Fruit fly (Drosophila melanogaster) Kc167 (cell line): ENCODE measurements around the gene CG13023.

Experiments
- Myc ChIP-seq: fragments of >200 bp; optimal IDR thresholded peaks from 2 replicates; lab custom pipeline; 2017; ENCODE audit warnings: missing external identifiers
- Sin3A ChIP-seq: fragments of >200 bp; optimal IDR thresholded peaks from 2 replicates; lab custom pipeline; 2018; ENCODE audit warnings: missing external identifiers
- h ChIP-seq: fragments of >200 bp; optimal IDR thresholded peaks from 3 replicates; lab custom pipeline; 2018; ENCODE audit warnings: missing external identifiers
- insv ChIP-seq: fragments of >200 bp; optimal IDR thresholded peaks from 3 replicates; lab custom pipeline; 2018; ENCODE audit warnings: missing external identifiers
- psq ChIP-seq: fragments of >200 bp; optimal IDR thresholded peaks from 2 replicates; lab custom pipeline; 2017; ENCODE audit warnings: missing external identifiers
- ttk ChIP-seq: sonication (Bioruptor generic); optimal IDR thresholded peaks from 2 replicates; lab custom pipeline; 2017; ENCODE audit warnings: missing external identifiers

Gene CG13023

DNA sequence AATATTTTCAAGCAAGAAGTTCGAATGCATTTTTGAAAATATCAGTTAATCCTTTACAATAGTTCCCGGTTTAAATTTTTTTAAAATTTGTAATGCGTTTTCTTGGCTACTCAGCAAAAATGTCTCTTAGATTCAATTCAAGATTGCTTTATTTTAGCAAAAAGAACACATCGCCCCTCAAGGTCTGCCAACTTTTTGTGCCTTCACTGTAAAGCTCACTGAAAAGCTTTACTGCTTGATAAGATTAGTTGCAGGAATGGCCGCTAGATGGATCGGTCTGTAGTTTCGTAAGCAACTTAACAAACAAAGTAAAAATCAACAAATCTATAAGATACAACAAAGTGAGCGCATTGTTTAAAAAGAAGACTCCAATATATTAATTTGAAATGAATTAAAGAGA, 43.2 kb downstream of the CG13023 start:
- no peak for TF ChIP-seq psq (lab: Kevin White, UChicago)
- TF ChIP-seq h (lab: Kevin White, UChicago) = no peak
- TF ChIP-seq insv (lab: Kevin White, UChicago) = no peak
- no peak for TF ChIP-seq Myc (lab: Kevin White, UChicago)
- no peak for TF ChIP-seq ttk (lab: Kevin White, UChicago)
- TF ChIP-seq Sin3A = no peak

DNA sequence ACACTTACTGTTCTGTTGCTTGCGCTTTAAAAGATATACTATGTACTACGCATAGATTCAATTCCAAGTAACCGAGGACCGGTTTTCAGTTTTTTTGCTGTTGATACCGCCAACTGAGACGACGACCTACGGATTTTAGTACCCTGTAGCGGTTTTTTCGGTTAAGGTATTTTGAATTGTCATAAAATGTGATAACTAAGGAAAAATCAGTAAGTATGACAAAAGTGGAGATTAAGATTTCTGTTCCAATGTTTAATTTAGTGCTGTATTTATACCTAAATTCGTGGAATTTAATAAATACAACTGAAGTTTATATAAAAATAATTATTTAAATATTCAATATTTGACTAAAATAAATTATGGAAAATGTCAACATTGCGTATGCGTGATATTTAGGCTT, 46.1 kb downstream of the CG13023 start:
- TF ChIP-seq ttk (lab: Kevin White, UChicago) = no peak
- no peak for TF ChIP-seq Sin3A
- TF ChIP-seq psq (lab: Kevin White, UChicago) = no peak
- no peak for TF ChIP-seq h (lab: Kevin White, UChicago)
- TF ChIP-seq insv (lab: Kevin White, UChicago) = no peak
- TF ChIP-seq Myc (lab: Kevin White, UChicago) = no peak

DNA sequence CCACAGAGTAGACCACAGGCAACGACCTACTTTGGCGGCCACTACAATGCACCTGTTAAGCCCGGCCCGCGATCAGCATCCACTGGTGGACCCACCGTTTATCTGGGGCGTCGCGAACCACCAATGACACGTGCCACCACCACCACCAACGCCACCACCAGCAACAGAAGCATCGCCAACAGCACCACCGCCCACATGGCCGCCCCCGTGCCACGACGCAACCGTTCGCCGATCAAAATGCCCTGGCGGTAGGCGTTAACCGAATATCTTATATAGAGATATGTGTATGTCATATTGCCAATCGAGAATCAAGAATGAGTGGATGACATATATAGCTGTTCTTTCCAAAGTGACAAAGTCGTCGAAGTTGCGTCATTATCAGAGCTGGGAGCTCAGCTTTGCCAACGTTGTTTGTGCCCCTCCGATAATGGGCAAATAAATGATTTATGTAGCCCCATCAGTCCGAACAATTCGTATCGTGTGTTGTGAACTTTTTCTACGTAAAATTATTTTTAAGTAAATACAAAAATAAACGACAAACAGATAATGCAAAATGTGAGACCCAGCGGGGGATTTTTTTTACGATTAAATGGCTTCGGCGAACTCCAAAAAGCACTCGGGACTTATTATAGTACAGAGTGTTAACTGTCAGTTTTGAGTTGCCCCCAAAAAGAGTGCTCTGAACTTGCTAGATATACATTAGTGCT, 48.3 kb downstream of the CG13023 start:
- no peak for TF ChIP-seq Sin3A
- no peak for TF ChIP-seq Myc (lab: Kevin White, UChicago)
- TF ChIP-seq h (lab: Kevin White, UChicago) = no peak
- TF ChIP-seq insv (lab: Kevin White, UChicago) = no peak
- TF ChIP-seq ttk (lab: Kevin White, UChicago) = no peak
- TF ChIP-seq psq (lab: Kevin White, UChicago) = no peak

DNA sequence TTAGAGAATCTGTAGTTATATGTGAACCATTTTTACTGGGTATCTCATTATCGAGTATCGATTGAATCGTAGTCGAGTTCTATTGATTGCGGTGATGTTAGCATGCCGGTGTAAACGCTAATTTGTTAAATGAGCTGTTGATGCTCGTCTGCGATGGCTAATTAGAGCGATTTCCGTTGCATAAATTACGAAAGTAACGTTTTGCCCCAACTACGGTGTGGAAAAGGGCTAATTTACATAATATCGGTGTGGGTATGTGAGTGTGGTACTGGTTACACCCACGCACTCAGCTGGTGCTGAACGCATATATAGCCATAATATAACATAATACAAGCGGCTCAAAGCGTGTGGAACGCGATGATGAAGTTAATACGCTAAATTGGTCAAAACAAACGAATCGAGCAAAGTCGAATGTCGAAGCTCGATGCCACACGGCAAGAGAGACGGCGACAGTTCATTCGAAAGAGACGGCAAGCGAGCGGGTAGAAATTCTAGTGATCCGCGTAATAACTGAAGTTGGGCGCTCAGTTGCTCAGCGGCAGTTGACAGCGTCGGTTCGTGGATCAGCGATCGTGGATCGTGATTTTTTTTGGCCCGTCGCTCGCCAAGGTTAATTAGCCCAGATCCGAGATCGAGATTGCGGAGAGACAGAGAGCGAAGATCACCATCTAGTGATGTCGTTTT, 50.3 kb downstream of the CG13023 start, which contains the start of gene CG32170:
Gene CG32170, plus strand, starts transcription at position 525 of the 684 bp plus-strand sequence.
- no peak for TF ChIP-seq Sin3A
- no peak for TF ChIP-seq ttk (lab: Kevin White, UChicago)
- no peak for TF ChIP-seq h (lab: Kevin White, UChicago)
- TF ChIP-seq psq (lab: Kevin White, UChicago) = no peak
- TF ChIP-seq insv (lab: Kevin White, UChicago) = no peak
- no peak for TF ChIP-seq Myc (lab: Kevin White, UChicago)

DNA sequence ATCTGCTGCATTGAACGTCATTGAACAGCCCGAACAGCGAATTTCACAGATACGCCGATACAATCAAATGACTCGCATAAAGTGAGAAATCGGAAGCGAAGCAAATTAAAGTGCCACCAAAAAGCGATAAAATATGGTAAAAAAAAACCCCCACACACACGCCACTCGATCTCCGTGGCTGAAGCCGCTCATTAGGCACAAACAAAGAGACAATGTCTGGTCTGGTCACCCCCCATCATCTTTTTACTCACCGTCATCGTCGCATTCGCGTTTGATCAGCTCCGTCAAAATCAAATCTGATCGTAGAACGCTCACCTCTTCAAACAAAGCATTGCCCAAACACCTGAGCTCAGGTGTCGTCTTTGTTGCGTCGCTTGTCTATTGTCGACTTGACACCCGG, 51.3 kb downstream of the CG13023 start:
- TF ChIP-seq Myc (lab: Kevin White, UChicago) (no peak), insv (lab: Kevin White, UChicago) (no peak), Sin3A (no peak), psq (lab: Kevin White, UChicago) (no peak), h (lab: Kevin White, UChicago) (no peak), ttk (lab: Kevin White, UChicago) (no peak)

- no peak for TF ChIP-seq h (lab: Kevin White, UChicago)
- TF ChIP-seq psq (lab: Kevin White, UChicago) = no peak
- TF ChIP-seq insv (lab: Kevin White, UChicago) = no peak
- no peak for TF ChIP-seq Myc (lab: Kevin White, UChicago)
- TF ChIP-seq Sin3A = no peak
- no peak for TF ChIP-seq ttk (lab: Kevin White, UChicago)
Measured at dm6 chr3L:16875484-16875883, 51.8 kb downstream of the CG13023 start.
